Fruit fly (Drosophila melanogaster): ENCODE measurements around the gene sstn.

DNA sequence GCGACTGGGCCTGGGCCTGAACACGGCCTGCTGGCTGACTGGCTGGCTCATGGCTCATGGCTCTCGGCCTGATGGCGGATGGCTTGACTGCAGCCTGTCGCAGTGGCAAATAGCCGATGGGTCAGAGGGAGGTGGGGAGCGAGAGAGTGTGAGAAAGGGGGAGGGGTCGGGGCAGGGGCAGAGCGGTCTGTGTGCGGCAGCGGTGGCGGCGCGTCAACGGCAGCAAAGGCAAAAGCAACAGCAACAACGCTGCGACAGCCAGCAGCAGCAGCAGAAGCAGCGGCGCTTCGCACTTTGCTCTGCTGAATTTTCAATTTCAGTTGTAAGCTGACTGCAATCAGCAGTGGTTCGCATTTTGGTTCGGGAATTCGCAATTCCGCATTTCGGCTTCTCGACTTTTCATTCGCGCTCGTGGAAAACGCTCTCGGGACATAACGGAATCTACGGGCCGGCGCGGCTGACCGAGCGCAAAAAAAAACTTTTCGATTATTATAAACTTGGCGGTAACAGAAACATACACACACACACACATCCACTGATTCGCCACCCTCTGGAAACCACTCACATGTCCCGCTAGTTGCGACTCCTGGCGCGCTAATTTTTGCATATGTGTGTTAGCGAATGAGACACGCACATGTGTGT is 11.2 kb upstream of the sstn start, which contains the start of gene CG45071:
- TF ChIP-seq Aef1 (GFP tag; IDR thresholded peaks at IDR 0.05): no peak
- TF ChIP-seq CG3163 (GFP tag; optimal IDR thresholded peaks at IDR 0.05): no peak
- no peak for TF ChIP-seq crc (GFP tag; optimal IDR thresholded peaks at IDR 0.05)
- TF ChIP-seq lmd (GFP tag; IDR thresholded peaks at IDR 0.05): no peak
- no peak for TF ChIP-seq trem (tag; optimal IDR thresholded peaks at IDR 0.05)
- TF ChIP-seq chm (GFP tag; IDR thresholded peaks at IDR 0.05): no peak
- no peak for TF ChIP-seq CG10959 (GFP tag; IDR thresholded peaks at IDR 0.05)
- TF ChIP-seq ato (GFP tag; IDR thresholded peaks at IDR 0.05; ENCODE audit: partially characterized antibody): no peak
